Worm (Caenorhabditis elegans) whole organism, early embryonic: Measurements from ENCODE around the gene ham-1.

Experiments used
- B0310.2 ChIP-seq: sonication (generic microtip); optimal IDR thresholded peaks from 2 replicates; lab custom pipeline; 2016; ENCODE audit warnings: mild to moderate bottlenecking, missing genetic modification characterization, missing compliant biosample characterization
- aly-1 ChIP-seq: sonication (generic microtip); optimal IDR thresholded peaks from 2 replicates; lab custom pipeline; 2016; ENCODE audit warnings: missing genetic modification characterization, missing compliant biosample characterization
- ama-1 ChIP-seq: fragments of 150-350 bp; optimal IDR thresholded peaks from 2 replicates; lab custom pipeline; 2014
- ceh-36 ChIP-seq: sonication (generic microtip); optimal IDR thresholded peaks from 2 replicates; lab custom pipeline; 2016; ENCODE audit warnings: missing genetic modification characterization, inconsistent platforms, missing compliant biosample characterization
- ets-7 ChIP-seq: sonication (generic microtip); optimal IDR thresholded peaks from 2 replicates; lab custom pipeline; 2016; ENCODE audit warnings: missing genotype, missing genetic modification characterization, missing compliant biosample characterization
- flt-1 ChIP-seq: fragments of 200-800 bp; sonication (Bioruptor generic); IDR thresholded peaks from 2 replicates; pipeline ENCODE4 v1.3.6; 2022; ENCODE audit warnings: missing genetic modification characterization, missing compliant biosample characterization
- hnd-1 ChIP-seq: sonication (generic microtip); optimal IDR thresholded peaks from 2 replicates; lab custom pipeline; 2016; ENCODE audit warnings: missing genetic modification characterization, missing compliant biosample characterization
- pes-1 ChIP-seq: fragments of 200-800 bp; sonication (Bioruptor generic); IDR thresholded peaks from 2 replicates; pipeline ENCODE4 v1.3.6; 2022; ENCODE audit warnings: missing genetic modification reagents, missing genetic modification characterization, missing compliant biosample characterization
- scrt-1 ChIP-seq: fragments of 200-800 bp; sonication (Bioruptor generic); IDR thresholded peaks from 2 replicates; pipeline ENCODE4 v1.3.6; 2022; ENCODE audit warnings: missing genetic modification characterization, missing compliant biosample characterization
- sea-1 ChIP-seq: fragments of 200-800 bp; sonication (Bioruptor generic); conservative IDR thresholded peaks from 2 replicates; pipeline ENCODE4 v1.3.6; 2022; ENCODE audit warnings: missing genetic modification characterization, missing compliant biosample characterization
- tbx-11 ChIP-seq: fragments of 200-800 bp; sonication (Bioruptor generic); IDR thresholded peaks from 2 replicates; pipeline ENCODE4 v1.3.6; 2022; ENCODE audit warnings: missing genetic modification characterization, missing compliant biosample characterization
- tra-4 ChIP-seq: sonication (generic microtip); optimal IDR thresholded peaks from 2 replicates; lab custom pipeline; 2017; ENCODE audit warnings: missing genetic modification characterization, missing compliant biosample characterization

- no peak for TF ChIP-seq aly-1
- no peak for TF ChIP-seq B0310.2 (tag; lab: Kevin White, UChicago)
- no peak for TF ChIP-seq scrt-1 (GFP tag; lab: Robert Waterston, UW)
- no peak for TF ChIP-seq ama-1
- TF ChIP-seq ceh-36 (tag; lab: Kevin White, UChicago): no peak
- TF ChIP-seq flt-1 (GFP tag; lab: Robert Waterston, UW): no peak
- no peak for TF ChIP-seq hnd-1 (tag; lab: Kevin White, UChicago)
- TF ChIP-seq ets-7 (tag; lab: Kevin White, UChicago): no peak
- no peak for TF ChIP-seq tra-4
- TF ChIP-seq tbx-11 (GFP tag; lab: Robert Waterston, UW): no peak
- TF ChIP-seq pes-1 (GFP tag; lab: Robert Waterston, UW): no peak
- TF ChIP-seq sea-1 (GFP tag; lab: Robert Waterston, UW): no peak
Measured at ce11 chrIV:12520150-12520549, 21.8 kb upstream of the ham-1 start, which contains the start of gene tsp-4.
